Fruit fly (Drosophila melanogaster): Measurements from ENCODE around the gene CG13738.

The CG13738 gene

DNA sequence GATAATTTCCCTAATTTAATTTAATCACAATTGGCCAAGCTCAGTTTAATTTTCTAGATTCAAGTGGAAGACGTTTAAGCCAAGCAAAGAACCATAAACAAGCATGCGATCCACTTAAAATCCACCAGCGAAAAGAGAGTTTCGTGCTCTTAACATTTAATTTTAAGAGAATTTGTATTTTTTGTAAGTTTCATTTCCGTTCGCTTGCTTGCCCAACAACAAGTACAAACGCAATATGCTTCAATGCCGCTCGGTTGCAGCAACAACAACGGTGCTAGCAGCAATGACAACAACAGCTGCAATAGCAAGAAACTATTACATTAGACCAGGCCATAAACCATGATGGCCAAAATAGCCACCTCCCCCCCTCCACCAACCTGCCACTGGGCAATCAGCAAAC, 38.4 kb downstream of the CG13738 start:
- TF ChIP-seq CG8119 (GFP tag; IDR thresholded peaks at IDR 0.05) (0 out of 3 replicates have a peak, but pooled peaks have one; percentile 30), CG15336 (GFP tag; IDR thresholded peaks at IDR 0.05) (peak; percentile 35; the same call in 1 of the 2 replicates), CG6163 (GFP tag; IDR thresholded peaks at IDR 0.05) (peak; percentile 29; the same call in 1 of the 3 replicates), lz (GFP tag; optimal IDR thresholded peaks at IDR 0.05) (no peak), CG6854 (GFP tag; optimal IDR thresholded peaks at IDR 0.05) (peak; percentile 49), net (GFP tag; optimal IDR thresholded peaks at IDR 0.05) (no peak), dsx (GFP tag; optimal IDR thresholded peaks at IDR 0.05; ENCODE audit: poor library complexity, severe bottlenecking) (no peak), CG6792 (GFP tag; optimal IDR thresholded peaks at IDR 0.05) (no peak), Sox14 (GFP tag; optimal IDR thresholded peaks at IDR 0.05) (no peak), acj6 (GFP tag; optimal IDR thresholded peaks at IDR 0.05) (no peak), CG11902 (GFP tag; optimal IDR thresholded peaks at IDR 0.05) (no peak), CG34406 (GFP tag; optimal IDR thresholded peaks at IDR 0.05) (no peak), esn (GFP tag; optimal IDR thresholded peaks at IDR 0.05) (no peak), CG8319 (GFP tag; optimal IDR thresholded peaks at IDR 0.05) (no peak)

DNA sequence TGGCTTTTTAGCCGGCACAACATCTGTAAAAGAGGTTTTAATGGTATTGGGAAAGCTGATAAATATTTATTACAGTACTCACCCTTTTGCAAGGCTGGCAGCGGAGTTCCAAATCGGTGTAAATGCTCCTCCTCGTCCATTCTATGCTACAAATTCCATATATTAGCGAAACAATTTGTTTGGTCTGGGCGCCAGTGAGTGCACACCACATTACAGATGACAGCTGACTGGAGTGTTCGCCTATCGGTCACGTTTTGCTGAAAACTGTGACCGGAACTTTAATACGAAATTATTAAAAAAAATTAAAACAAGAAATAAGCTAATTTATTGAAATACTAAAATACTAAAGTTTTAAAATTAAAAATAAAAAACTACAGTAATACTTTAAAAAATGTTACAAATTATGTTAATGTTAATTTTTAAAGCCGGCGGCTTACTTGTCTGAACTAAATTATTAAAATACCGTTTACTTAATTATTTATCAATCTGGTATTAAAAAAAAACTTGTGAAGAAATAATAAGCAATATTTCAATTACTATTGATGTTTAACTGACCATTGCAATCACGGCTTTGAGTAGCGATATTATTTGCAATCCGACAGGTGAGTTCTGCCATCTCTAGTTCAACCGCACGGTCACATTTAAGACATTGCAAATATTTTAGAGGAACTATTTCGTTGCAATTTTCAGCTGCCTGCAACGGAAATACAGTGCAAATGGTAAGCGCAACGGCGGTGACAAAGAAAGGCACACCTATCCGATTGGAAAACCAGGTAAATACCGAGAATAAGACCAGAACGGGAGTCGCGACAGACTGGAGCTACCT, 44.3 kb downstream of the CG13738 start, which contains the start of the genes CG8833 and DCTN1-p150:
CG8833 (minus strand) TSS at position 232 of the 826 bp plus-strand sequence.
DCTN1-p150 (plus strand) TSS at position 619 of the 826 bp plus-strand sequence.
- TF ChIP-seq CG8632 (GFP tag; optimal IDR thresholded peaks at IDR 0.05) (no peak), pdm3 (GFP tag; optimal IDR thresholded peaks at IDR 0.05) (no peak), Hr38 (GFP tag; optimal IDR thresholded peaks at IDR 0.05) (no peak), achi (GFP tag; optimal IDR thresholded peaks at IDR 0.05) (peak; percentile 53), Ets96B (tag; optimal IDR thresholded peaks at IDR 0.05) (peak; percentile 9), fkh (GFP tag; optimal IDR thresholded peaks at IDR 0.05) (peak; percentile 21), Sox14 (GFP tag; optimal IDR thresholded peaks at IDR 0.05) (no peak), Smox (GFP tag; optimal IDR thresholded peaks at IDR 0.05) (no peak), Gug (GFP tag; IDR thresholded peaks at IDR 0.05) (no peak), CG6792 (GFP tag; optimal IDR thresholded peaks at IDR 0.05) (no peak), esn (GFP tag; optimal IDR thresholded peaks at IDR 0.05) (peak; percentile 38), Met (GFP tag; optimal IDR thresholded peaks at IDR 0.05) (no peak), vri (GFP tag; optimal IDR thresholded peaks at IDR 0.05) (no peak), CG6808 (GFP tag; optimal IDR thresholded peaks at IDR 0.05) (no peak), Eip93F (GFP tag; optimal IDR thresholded peaks at IDR 0.05) (no peak), spab (GFP tag; optimal IDR thresholded peaks at IDR 0.05) (no peak), CG31627 (GFP tag; optimal IDR thresholded peaks at IDR 0.05) (peak; percentile 60), CG10631 (GFP tag; optimal IDR thresholded peaks at IDR 0.05) (no peak), CG3032 (tag; optimal IDR thresholded peaks at IDR 0.05) (peak; percentile 32), Hr4 (GFP tag; optimal IDR thresholded peaks at IDR 0.05) (no peak), CG6163 (GFP tag; IDR thresholded peaks at IDR 0.05) (no peak), CG6276 (GFP tag; optimal IDR thresholded peaks at IDR 0.05) (no peak), svp (GFP tag) (no peak), Sox15 (GFP tag; optimal IDR thresholded peaks at IDR 0.05) (peak; percentile 15), CG15336 (GFP tag; IDR thresholded peaks at IDR 0.05) (no peak), fd85E (GFP tag; optimal IDR thresholded peaks at IDR 0.05) (no peak), CG16779 (tag; optimal IDR thresholded peaks at IDR 0.05) (no peak), CG8319 (GFP tag; optimal IDR thresholded peaks at IDR 0.05) (no peak), dac (GFP tag; optimal IDR thresholded peaks at IDR 0.05) (no peak), salr (GFP tag; optimal IDR thresholded peaks at IDR 0.05) (no peak), OdsH (GFP tag; optimal IDR thresholded peaks at IDR 0.05) (no peak), CG10669 (GFP tag; optimal IDR thresholded peaks at IDR 0.05) (no peak), CG1621 (tag; optimal IDR thresholded peaks at IDR 0.05) (no peak), CG9139 (GFP tag; optimal IDR thresholded peaks at IDR 0.05) (no peak), topi (GFP tag; optimal IDR thresholded peaks at IDR 0.05) (no peak), CG11902 (GFP tag; optimal IDR thresholded peaks at IDR 0.05) (no peak), CG7368 (GFP tag; optimal IDR thresholded peaks at IDR 0.05) (no peak), lz (GFP tag; optimal IDR thresholded peaks at IDR 0.05) (peak; percentile 29), Sox102F (GFP tag; optimal IDR thresholded peaks at IDR 0.05) (no peak), ss (GFP tag; optimal IDR thresholded peaks at IDR 0.05) (no peak), cyc (GFP tag; optimal IDR thresholded peaks at IDR 0.05) (peak; percentile 53), CG8119 (GFP tag; IDR thresholded peaks at IDR 0.05) (no peak), Lpt (GFP tag; optimal IDR thresholded peaks at IDR 0.05) (no peak)

All from whole organism, prepupa.